Fruit fly (Drosophila melanogaster): Measurements from ENCODE around the gene CG34043.

Gene CG34043

DNA sequence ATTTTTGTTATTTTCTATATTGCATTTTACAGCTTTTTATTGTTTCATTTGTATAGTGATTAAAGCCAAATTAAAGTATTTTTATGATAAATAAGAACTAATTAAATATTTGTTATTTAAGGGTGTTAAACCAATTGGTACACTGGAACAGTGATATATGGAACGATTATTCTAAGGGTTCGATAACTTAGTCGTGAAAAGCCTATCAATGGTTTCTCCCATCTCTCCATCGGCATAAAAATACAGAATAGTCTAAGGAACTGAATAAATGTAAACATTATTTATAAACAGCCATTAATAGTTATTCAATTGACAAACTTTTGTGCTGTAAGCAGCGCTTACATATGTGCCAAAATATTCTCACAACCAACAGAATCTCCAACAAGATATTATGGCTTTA, 15.5 kb downstream of the CG34043 start, which contains the start of gene Mob3 (continued):
- TF ChIP-seq Poxn (GFP tag; IDR thresholded peaks at IDR 0.05) (no peak), CG2712 (tag; optimal IDR thresholded peaks at IDR 0.05) (peak; percentile 22), Dip2 (GFP tag; IDR thresholded peaks at IDR 0.05) (no peak), pan (optimal IDR thresholded peaks at IDR 0.05) (no peak), pan (GFP tag; optimal IDR thresholded peaks at IDR 0.05 in 1 of 2, IDR thresholded peaks at IDR 0.05 in 1 of 2) (no peak), B-H2 (GFP tag; optimal IDR thresholded peaks at IDR 0.05) (no peak), CG8478 (optimal IDR thresholded peaks at IDR 0.05) (no peak), CG8388 (GFP tag; optimal IDR thresholded peaks at IDR 0.05) (no peak), BtbVII (GFP tag; optimal IDR thresholded peaks at IDR 0.05) (no peak), mld (GFP tag; IDR thresholded peaks at IDR 0.05; ENCODE audit: partially characterized antibody) (no peak), CG8359 (GFP tag; optimal IDR thresholded peaks at IDR 0.05; ENCODE audit: borderline replicate concordance) (no peak), sqz (GFP tag; optimal IDR thresholded peaks at IDR 0.05) (no peak), CG3065 (GFP tag; optimal IDR thresholded peaks at IDR 0.05) (no peak), CG31388 (GFP tag; optimal IDR thresholded peaks at IDR 0.05) (no peak)

DNA sequence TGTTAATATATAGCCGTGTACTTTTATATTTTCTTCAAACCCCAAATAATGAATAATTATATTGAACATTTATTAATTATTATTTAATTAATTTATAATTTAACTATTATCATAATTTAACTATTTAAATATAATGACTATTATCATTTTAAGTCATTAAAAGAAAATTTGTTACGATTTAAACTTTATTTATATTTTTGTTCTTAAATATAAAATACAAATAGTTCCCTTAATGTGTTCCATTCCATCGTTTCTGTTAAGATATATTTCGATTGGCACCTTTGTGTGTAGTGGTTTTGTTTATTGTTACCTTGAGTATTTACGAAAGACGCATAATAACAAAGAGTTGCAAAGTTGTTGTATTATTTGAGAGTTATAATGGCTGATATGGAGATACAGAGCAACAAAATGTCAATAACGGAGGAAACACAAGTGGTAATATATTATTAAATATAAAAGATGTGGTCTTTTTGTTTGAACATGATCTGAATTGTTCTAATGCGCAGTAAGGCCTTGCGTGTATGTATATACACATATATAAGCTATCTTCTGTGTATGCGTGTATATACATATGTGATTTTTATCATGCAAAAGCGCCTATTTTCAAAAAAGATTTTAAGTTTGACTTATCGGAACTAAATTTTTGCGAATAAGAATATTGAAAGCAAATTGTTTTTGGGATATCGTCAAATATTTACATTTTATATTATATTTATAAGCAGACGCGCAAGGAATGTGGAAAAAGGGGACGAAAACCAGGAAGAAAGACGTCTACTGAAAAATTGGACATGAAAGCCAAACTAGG, 16.6 kb downstream of the CG34043 start, which contains the start of gene REPTOR-BP:
REPTOR-BP (plus strand) TSS at position 296 of the 805 bp plus-strand sequence.
- TF ChIP-seq CG13287 (GFP tag; IDR thresholded peaks at IDR 0.05; ENCODE audit: partially characterized antibody) (no peak), Ravus (GFP tag; IDR thresholded peaks at IDR 0.05) (no peak), CG4854 (GFP tag; optimal IDR thresholded peaks at IDR 0.05) (no peak), nau (GFP tag; optimal IDR thresholded peaks at IDR 0.05) (no peak), Dp (GFP tag; optimal IDR thresholded peaks at IDR 0.05) (peak; percentile 41), MTF-1 (GFP tag; optimal IDR thresholded peaks at IDR 0.05; ENCODE audit: borderline replicate concordance) (no peak), YL-1 (GFP tag; optimal IDR thresholded peaks at IDR 0.05) (peak; percentile 76), gsb (GFP tag; IDR thresholded peaks at IDR 0.05) (no peak), MESR4 (GFP tag; optimal IDR thresholded peaks at IDR 0.05) (peak; percentile 83), CG32767 (GFP tag; IDR thresholded peaks at IDR 0.05) (peak; percentile 53; the same call in 1 of the 2 replicates), CG8944 (GFP tag; optimal IDR thresholded peaks at IDR 0.05) (no peak), gsb-n (tag; optimal IDR thresholded peaks at IDR 0.05) (no peak), CG7357 (GFP tag; IDR thresholded peaks at IDR 0.05) (no peak), Med (GFP tag) (no peak), Atf6 (GFP tag; IDR thresholded peaks at IDR 0.05) (no peak), Spps (tag; optimal IDR thresholded peaks at IDR 0.05) (no peak), pfk (GFP tag; optimal IDR thresholded peaks at IDR 0.05) (peak; percentile 89), Lpt (GFP tag; optimal IDR thresholded peaks at IDR 0.05) (no peak), NC2β (GFP tag; optimal IDR thresholded peaks at IDR 0.05) (no peak), Doc3 (GFP tag; IDR thresholded peaks at IDR 0.05; ENCODE audit: partially characterized antibody) (no peak), gcm2 (GFP tag; optimal IDR thresholded peaks at IDR 0.05) (no peak), repo (GFP tag; optimal IDR thresholded peaks at IDR 0.05) (no peak), pho (GFP tag; optimal IDR thresholded peaks at IDR 0.05) (no peak), corto (GFP tag; optimal IDR thresholded peaks at IDR 0.05) (peak; percentile 76), sima (GFP tag; optimal IDR thresholded peaks at IDR 0.05) (no peak), CG7928 (GFP tag; optimal IDR thresholded peaks at IDR 0.05) (no peak), cas (GFP tag; IDR thresholded peaks at IDR 0.05) (no peak), Side (GFP tag; optimal IDR thresholded peaks at IDR 0.05) (no peak), CG18262 (tag; optimal IDR thresholded peaks at IDR 0.05) (peak; percentile 0), CG8089 (GFP tag; optimal IDR thresholded peaks at IDR 0.05) (no peak), pzg (GFP tag; optimal IDR thresholded peaks at IDR 0.05) (peak; percentile 22), Nf-YC (tag; optimal IDR thresholded peaks at IDR 0.05) (no peak), slou (GFP tag; optimal IDR thresholded peaks at IDR 0.05) (no peak), nom (GFP tag; optimal IDR thresholded peaks at IDR 0.05) (peak; percentile 6), gce (GFP tag; IDR thresholded peaks at IDR 0.05) (no peak), CG16813 (GFP tag; IDR thresholded peaks at IDR 0.05; ENCODE audit: partially characterized antibody) (no peak)
